Fruit fly (Drosophila melanogaster) whole organism, embryonic: ENCODE results near the gene CG11698.

Source experiments
- CG10209 ChIP-seq: fragments of 200-800 bp; sonication (Bioruptor generic); optimal IDR thresholded peaks from 3 replicates; lab custom pipeline; 2017; ENCODE audit warnings: missing biosample characterization, mild to moderate bottlenecking, missing genetic modification characterization, missing genetic modification reagents
- CG10979 ChIP-seq: fragments of 200-800 bp; sonication (Bioruptor generic); optimal IDR thresholded peaks from 2 replicates; lab custom pipeline; 2018; ENCODE audit warnings: missing biosample characterization, mild to moderate bottlenecking, missing genetic modification characterization, moderate library complexity
- CG11723 ChIP-seq: fragments of 200-800 bp; sonication (Bioruptor generic); optimal IDR thresholded peaks from 2 replicates; lab custom pipeline; 2017; ENCODE audit warnings: missing biosample characterization, mild to moderate bottlenecking, missing genetic modification characterization
- CG13296 ChIP-seq: fragments of 200-800 bp; sonication (Bioruptor generic); optimal IDR thresholded peaks from 3 replicates; lab custom pipeline; 2018; ENCODE audit warnings: missing biosample characterization, mild to moderate bottlenecking, missing genetic modification characterization
- CG13424 ChIP-seq: fragments of 200-800 bp; sonication (Bioruptor generic); optimal IDR thresholded peaks from 2 replicates; lab custom pipeline; 2019; ENCODE audit warnings: missing biosample characterization, mild to moderate bottlenecking, missing genetic modification characterization, moderate library complexity
- CG14441 ChIP-seq: fragments of 200-800 bp; sonication (Bioruptor generic); IDR thresholded peaks from 2 replicates; pipeline ENCODE4 v1.3.6; 2022; ENCODE audit warnings: missing biosample characterization, missing genetic modification characterization
- CG14710 ChIP-seq: fragments of 200-800 bp; sonication (Bioruptor generic); optimal IDR thresholded peaks from 3 replicates; lab custom pipeline; 2019; ENCODE audit warnings: missing biosample characterization, mild to moderate bottlenecking, missing genetic modification characterization, moderate library complexity
- CG14860 ChIP-seq: fragments of 200-800 bp; sonication (Bioruptor generic); IDR thresholded peaks from 3 replicates; pipeline ENCODE4 v1.3.6; 2022; ENCODE audit warnings: missing biosample characterization, missing genetic modification characterization; ENCODE audit not compliant: partially characterized antibody
- CG17385 ChIP-seq: fragments of 200-800 bp; sonication (Bioruptor generic); optimal IDR thresholded peaks from 3 replicates; lab custom pipeline; 2018; ENCODE audit warnings: missing biosample characterization, mild to moderate bottlenecking, missing genetic modification characterization
- CG18619 ChIP-seq: fragments of 200-800 bp; sonication (Bioruptor generic); optimal IDR thresholded peaks from 3 replicates; lab custom pipeline; 2017; ENCODE audit warnings: missing biosample characterization, mild to moderate bottlenecking, missing genetic modification characterization
- CG18764 ChIP-seq: fragments of 200-800 bp; sonication (Bioruptor generic); optimal IDR thresholded peaks from 3 replicates; lab custom pipeline; 2016; ENCODE audit warnings: missing biosample characterization, missing genetic modification characterization
- CG3065 ChIP-seq: fragments of 200-800 bp; sonication (Bioruptor generic); optimal IDR thresholded peaks from 2 replicates; lab custom pipeline; 2016; ENCODE audit warnings: missing biosample characterization, missing genetic modification characterization
- CG32772 ChIP-seq: fragments of 200-800 bp; sonication (Bioruptor generic); IDR thresholded peaks from 2 replicates; pipeline ENCODE4 v1.3.6; 2022; ENCODE audit warnings: missing biosample characterization, missing genetic modification characterization
- CG4328 ChIP-seq: fragments of 200-800 bp; sonication (Bioruptor generic); optimal IDR thresholded peaks from 3 replicates; lab custom pipeline; 2017; ENCODE audit warnings: missing biosample characterization, missing genetic modification reagents, missing genetic modification characterization
- CG4617 ChIP-seq: fragments of 200-800 bp; sonication (Bioruptor generic); optimal IDR thresholded peaks from 3 replicates; lab custom pipeline; 2016; ENCODE audit warnings: missing biosample characterization, missing genetic modification characterization, borderline replicate concordance
- CG6272 ChIP-seq: fragments of 200-800 bp; sonication (Bioruptor generic); IDR thresholded peaks from 2 replicates; pipeline ENCODE4 v1.3.6; 2022; ENCODE audit warnings: missing biosample characterization, missing genetic modification characterization
- CG7745 ChIP-seq: fragments of 200-800 bp; sonication (Bioruptor generic); optimal IDR thresholded peaks from 2 replicates; lab custom pipeline; 2018; ENCODE audit warnings: missing biosample characterization, mild to moderate bottlenecking, missing genetic modification characterization, moderate library complexity
- CHES-1-like ChIP-seq: fragments of 200-800 bp; sonication (Bioruptor generic); optimal IDR thresholded peaks from 2 replicates; lab custom pipeline; 2016; ENCODE audit warnings: missing biosample characterization, missing genetic modification characterization
- D ChIP-seq, 2 experiments: fragments of 200-800 bp in 1 of 2; fragments of >200 bp in 1 of 2; sonication (Bioruptor generic) in 1 of 2; optimal IDR thresholded peaks; 2 replicates in 1 of 2; 3 replicates in 1 of 2; lab custom pipeline; 2017; ENCODE audit warnings: mild to moderate bottlenecking in 1 of 2, missing biosample characterization in 1 of 2, missing genetic modification characterization in 1 of 2, missing genetic modification reagents in 1 of 2
- Dbx ChIP-seq: fragments of 200-800 bp; sonication (Bioruptor generic); IDR thresholded peaks from 3 replicates; pipeline ENCODE4 v1.3.6; 2022; ENCODE audit warnings: missing biosample characterization, missing genetic modification characterization
- E2f1 ChIP-seq: fragments of 200-800 bp; sonication (Bioruptor generic); IDR thresholded peaks from 2 replicates; pipeline ENCODE4 v1.3.6; 2022; ENCODE audit warnings: missing biosample characterization, missing genetic modification characterization
- Eip74EF ChIP-seq, 2 experiments: fragments of 200-800 bp in 1 of 2; fragments of >200 bp in 1 of 2; sonication (Bioruptor generic) in 1 of 2; optimal IDR thresholded peaks; 2 replicates each; lab custom pipeline; 2017 to 2019; ENCODE audit warnings: missing biosample characterization in 2 of 2, missing genetic modification characterization in 2 of 2, mild to moderate bottlenecking in 1 of 2, moderate library complexity in 1 of 2
- H2.0 ChIP-seq: fragments of 200-800 bp; sonication (Bioruptor generic); IDR thresholded peaks from 2 replicates; pipeline ENCODE4 v1.3.6; 2022; ENCODE audit warnings: missing biosample characterization, missing genetic modification characterization
- MBD-R2 ChIP-seq: fragments of 200-800 bp; sonication (Bioruptor generic); IDR thresholded peaks from 2 replicates; pipeline ENCODE4 v1.3.6; 2022; ENCODE audit warnings: missing biosample characterization, missing genetic modification characterization
- Opbp ChIP-seq: fragments of 200-800 bp; sonication (Bioruptor generic); IDR thresholded peaks from 3 replicates; pipeline ENCODE4 v1.3.6; 2022; ENCODE audit warnings: missing biosample characterization, missing genetic modification characterization; ENCODE audit not compliant: partially characterized antibody
- Pdp1 ChIP-seq, 2 experiments: fragments of 200-800 bp; sonication (Bioruptor generic); optimal IDR thresholded peaks; 3 replicates each; lab custom pipeline; 2016; ENCODE audit warnings: missing biosample characterization in 2 of 2, missing genetic modification characterization in 2 of 2, mild to moderate bottlenecking in 1 of 2, moderate library complexity in 1 of 2
- Ptx1 ChIP-seq: fragments of 200-800 bp; sonication (Bioruptor generic); IDR thresholded peaks from 2 replicates; pipeline ENCODE4 v1.3.6; 2022; ENCODE audit warnings: missing biosample characterization, missing genetic modification characterization
- aop ChIP-seq: fragments of 200-800 bp; sonication (Bioruptor generic); IDR thresholded peaks from 2 replicates; pipeline ENCODE4 v1.3.6; 2022; ENCODE audit warnings: missing biosample characterization, missing genetic modification characterization
- ase ChIP-seq: fragments of 200-800 bp; sonication (Bioruptor generic); IDR thresholded peaks from 3 replicates; pipeline ENCODE4 v1.3.6; 2022; ENCODE audit warnings: missing biosample characterization, missing genetic modification characterization
- dan ChIP-seq: fragments of 200-800 bp; sonication (Bioruptor generic); IDR thresholded peaks from 2 replicates; pipeline ENCODE4 v1.3.6; 2022; ENCODE audit warnings: missing biosample characterization, missing genetic modification characterization
- dmrt11E ChIP-seq: fragments of 200-800 bp; sonication (Bioruptor generic); optimal IDR thresholded peaks from 3 replicates; lab custom pipeline; 2018; ENCODE audit warnings: missing biosample characterization, mild to moderate bottlenecking, missing genetic modification characterization, moderate library complexity
- dpn ChIP-seq, 2 experiments: fragments of 200-800 bp; sonication (Bioruptor generic); optimal IDR thresholded peaks; 3 replicates each; lab custom pipeline; 2016; ENCODE audit warnings: missing biosample characterization in 2 of 2, missing genetic modification characterization in 2 of 2
- ems ChIP-seq: fragments of 200-800 bp; sonication (Bioruptor generic); optimal IDR thresholded peaks from 3 replicates; lab custom pipeline; 2016; ENCODE audit warnings: missing biosample characterization, missing genetic modification characterization
- en ChIP-seq: fragments of 200-800 bp; sonication (Bioruptor generic); optimal IDR thresholded peaks from 2 replicates; lab custom pipeline; 2016; ENCODE audit warnings: missing biosample characterization, missing genetic modification characterization
- eve ChIP-seq, 2 experiments: fragments of >200 bp; optimal IDR thresholded peaks; 2 replicates each; lab custom pipeline; 2017; ENCODE audit warnings: missing biosample characterization in 2 of 2, missing genetic modification characterization in 2 of 2
- hkb ChIP-seq, 2 experiments: fragments of 200-800 bp in 1 of 2; fragments of >200 bp in 1 of 2; sonication (Bioruptor generic) in 1 of 2; IDR thresholded peaks in 1 of 2; optimal IDR thresholded peaks in 1 of 2; 2 replicates each; pipeline versions ENCODE4 v1.3.6 to Lab custom; 2017 to 2022; ENCODE audit warnings: missing biosample characterization in 1 of 2, missing genetic modification characterization in 1 of 2
- kay ChIP-seq: fragments of 200-800 bp; sonication (Bioruptor generic); optimal IDR thresholded peaks from 2 replicates; lab custom pipeline; 2016; ENCODE audit warnings: missing biosample characterization, missing genetic modification characterization
- klu ChIP-seq: fragments of 200-800 bp; sonication (Bioruptor generic); IDR thresholded peaks from 2 replicates; pipeline ENCODE4 v1.3.6; 2022; ENCODE audit warnings: missing biosample characterization, missing genetic modification characterization
- lov ChIP-seq, 2 experiments: fragments of 200-800 bp in 1 of 2; fragments of >200 bp in 1 of 2; sonication (Bioruptor generic) in 1 of 2; IDR thresholded peaks in 1 of 2; optimal IDR thresholded peaks in 1 of 2; 2 replicates in 1 of 2; 3 replicates in 1 of 2; pipeline versions ENCODE4 v1.3.6 to Lab custom; 2017 to 2022; ENCODE audit warnings: missing biosample characterization in 1 of 2, missing genetic modification characterization in 1 of 2
- p53 ChIP-seq: fragments of 200-800 bp; sonication (Bioruptor generic); optimal IDR thresholded peaks from 2 replicates; lab custom pipeline; 2016; ENCODE audit warnings: missing biosample characterization, missing genetic modification characterization
- phol ChIP-seq: fragments of 200-800 bp; sonication (Bioruptor generic); optimal IDR thresholded peaks from 3 replicates; lab custom pipeline; 2018; ENCODE audit warnings: missing biosample characterization, mild to moderate bottlenecking, missing genetic modification characterization, moderate library complexity
- pros ChIP-seq: fragments of 200-800 bp; sonication (Bioruptor generic); optimal IDR thresholded peaks from 3 replicates; lab custom pipeline; 2019; ENCODE audit warnings: missing biosample characterization, mild to moderate bottlenecking, missing genetic modification characterization, moderate library complexity
- pum ChIP-seq: fragments of 200-800 bp; sonication (Bioruptor generic); optimal IDR thresholded peaks from 2 replicates; lab custom pipeline; 2016; ENCODE audit warnings: missing biosample characterization, missing genetic modification characterization
- run ChIP-seq: fragments of 200-800 bp; sonication (Bioruptor generic); optimal IDR thresholded peaks from 3 replicates; lab custom pipeline; 2018; ENCODE audit warnings: missing biosample characterization, mild to moderate bottlenecking, missing genetic modification characterization
- sc ChIP-seq, 3 experiments: fragments of >200 bp in 2 of 3; fragments of 200-800 bp in 1 of 3; sonication (Bioruptor generic) in 1 of 3; optimal IDR thresholded peaks; 2 replicates in 2 of 3; 3 replicates in 1 of 3; lab custom pipeline; 2017; ENCODE audit warnings: mild to moderate bottlenecking in 1 of 3, missing biosample characterization in 1 of 3, missing genetic modification characterization in 1 of 3, missing genetic modification reagents in 1 of 3
- toy ChIP-seq: fragments of 200-800 bp; sonication (Bioruptor generic); IDR thresholded peaks from 2 replicates; pipeline ENCODE4 v1.3.6; 2022; ENCODE audit warnings: missing biosample characterization, missing genetic modification characterization
- unpg ChIP-seq: fragments of 200-800 bp; sonication (Bioruptor generic); optimal IDR thresholded peaks from 3 replicates; lab custom pipeline; 2018; ENCODE audit warnings: missing biosample characterization, mild to moderate bottlenecking, missing genetic modification characterization, moderate library complexity
- z ChIP-seq: fragments of 200-800 bp; sonication (Bioruptor generic); IDR thresholded peaks from 3 replicates; pipeline ENCODE4 v1.3.6; 2022; ENCODE audit warnings: missing biosample characterization, missing genetic modification characterization

Gene CG11698

dm6 chr3R:8308515-8308959, 3.5 kb upstream of the CG11698 start, which contains the start of gene tex (continued):
- TF ChIP-seq CHES-1-like (GFP tag; lab: Kevin White, UChicago): peak; percentile 44
- TF ChIP-seq CG4328 (GFP tag; lab: Kevin White, UChicago): no peak
- no peak for TF ChIP-seq p53
- TF ChIP-seq CG7745 (tag; lab: Kevin White, UChicago): peak; percentile 24
- TF ChIP-seq phol (tag; lab: Kevin White, UChicago): peak; percentile 22
- TF ChIP-seq Dbx: no peak
- TF ChIP-seq Pdp1 (GFP tag; optimal IDR thresholded peaks at IDR 0.05; lab: Kevin White, UChicago): peak in 1 of 2 experiments; percentile 76
- no peak for TF ChIP-seq Ptx1 (GFP tag; lab: Robert Waterston, UW)
- no peak for TF ChIP-seq hkb (optimal IDR thresholded peaks at IDR 0.05; lab: Kevin White, UChicago)
- peak; percentile 37; the same call in 1 of the 2 replicates for TF ChIP-seq hkb (GFP tag; IDR thresholded peaks at IDR 0.05; lab: Robert Waterston, UW)
- no peak for TF ChIP-seq CG3065 (GFP tag; lab: Kevin White, UChicago)
- TF ChIP-seq CG14860: no peak
- no peak for TF ChIP-seq sc (optimal IDR thresholded peaks at IDR 0.05; lab: Kevin White, UChicago)
- peak; percentile 15 for TF ChIP-seq sc (GFP tag; optimal IDR thresholded peaks at IDR 0.05; lab: Kevin White, UChicago)
- TF ChIP-seq CG4617 (GFP tag; lab: Kevin White, UChicago): no peak
- TF ChIP-seq CG14710 (tag; lab: Kevin White, UChicago): peak; percentile 77
- TF ChIP-seq kay: peak; percentile 8
- TF ChIP-seq Opbp (GFP tag; lab: Robert Waterston, UW): no peak
- TF ChIP-seq pum: no peak
- no peak for TF ChIP-seq dpn (GFP tag; optimal IDR thresholded peaks at IDR 0.05; lab: Kevin White, UChicago)
- TF ChIP-seq CG18619 (GFP tag; lab: Kevin White, UChicago): no peak
- TF ChIP-seq unpg: peak; percentile 38
- TF ChIP-seq pros (GFP tag; lab: Kevin White, UChicago): no peak
- TF ChIP-seq CG13424 (tag; lab: Kevin White, UChicago): peak; percentile 4
- TF ChIP-seq toy: no peak
- peak; percentile 25 for TF ChIP-seq CG11723 (GFP tag; lab: Kevin White, UChicago)
- no peak for TF ChIP-seq CG17385
- TF ChIP-seq CG13296 (GFP tag; lab: Kevin White, UChicago): no peak
- TF ChIP-seq eve (GFP tag; optimal IDR thresholded peaks at IDR 0.05; lab: Kevin White, UChicago): no peak
- TF ChIP-seq CG10979 (tag; lab: Kevin White, UChicago): peak; percentile 31
- no peak for TF ChIP-seq ems
- peak; percentile 29 for TF ChIP-seq dmrt11E (tag; lab: Kevin White, UChicago)
- no peak for TF ChIP-seq D (optimal IDR thresholded peaks at IDR 0.05; lab: Kevin White, UChicago)
- peak; percentile 62 for TF ChIP-seq D (GFP tag; optimal IDR thresholded peaks at IDR 0.05; lab: Kevin White, UChicago)
- TF ChIP-seq CG6272 (GFP tag; lab: Robert Waterston, UW): no peak
- TF ChIP-seq CG10209 (GFP tag; lab: Kevin White, UChicago): no peak
- TF ChIP-seq lov (optimal IDR thresholded peaks at IDR 0.05; lab: Kevin White, UChicago): no peak
- TF ChIP-seq lov (GFP tag; IDR thresholded peaks at IDR 0.05; lab: Robert Waterston, UW): no peak
- no peak for TF ChIP-seq CG14441 (GFP tag; lab: Robert Waterston, UW)
- no peak for TF ChIP-seq E2f1
- no peak for TF ChIP-seq H2.0 (GFP tag; lab: Robert Waterston, UW)
- TF ChIP-seq klu (GFP tag; lab: Robert Waterston, UW): no peak
- no peak for TF ChIP-seq aop (GFP tag; lab: Robert Waterston, UW)
- no peak for TF ChIP-seq CG32772 (GFP tag; lab: Robert Waterston, UW)
- no peak for TF ChIP-seq z (GFP tag; lab: Robert Waterston, UW)
- TF ChIP-seq dan (GFP tag; lab: Robert Waterston, UW): no peak
- TF ChIP-seq run (tag; lab: Kevin White, UChicago): no peak
- no peak for TF ChIP-seq en
- TF ChIP-seq Eip74EF (GFP tag; optimal IDR thresholded peaks at IDR 0.05; lab: Kevin White, UChicago): peak in 1 of 2 experiments; percentile 80
- TF ChIP-seq CG18764 (GFP tag; lab: Kevin White, UChicago): no peak
- peak; percentile 76 for TF ChIP-seq MBD-R2 (GFP tag; lab: Robert Waterston, UW)
- no peak for TF ChIP-seq ase (GFP tag; lab: Robert Waterston, UW)
